Worm (Caenorhabditis elegans) whole organism, early embryonic: Measurements from ENCODE around the gene mac-1.

Experiments
- B0310.2 ChIP-seq: sonication (generic microtip); optimal IDR thresholded peaks from 2 replicates; lab custom pipeline; 2016; ENCODE audit warnings: mild to moderate bottlenecking, missing genetic modification characterization, missing compliant biosample characterization
- F13C5.2 ChIP-seq: sonication (generic microtip); optimal IDR thresholded peaks from 2 replicates; lab custom pipeline; 2017; ENCODE audit warnings: mild to moderate bottlenecking, missing genetic modification characterization, inconsistent platforms, missing compliant biosample characterization
- aly-1 ChIP-seq: sonication (generic microtip); optimal IDR thresholded peaks from 2 replicates; lab custom pipeline; 2016; ENCODE audit warnings: missing genetic modification characterization, missing compliant biosample characterization
- ama-1 ChIP-seq: fragments of 150-350 bp; optimal IDR thresholded peaks from 2 replicates; lab custom pipeline; 2014
- ceh-13 ChIP-seq: fragments of 200-800 bp; sonication (Bioruptor generic); optimal IDR thresholded peaks from 2 replicates; lab custom pipeline; 2018; ENCODE audit warnings: mild to moderate bottlenecking, missing genetic modification characterization, missing compliant biosample characterization
- ceh-36 ChIP-seq: sonication (generic microtip); optimal IDR thresholded peaks from 2 replicates; lab custom pipeline; 2016; ENCODE audit warnings: missing genetic modification characterization, inconsistent platforms, missing compliant biosample characterization
- ets-7 ChIP-seq: sonication (generic microtip); optimal IDR thresholded peaks from 2 replicates; lab custom pipeline; 2016; ENCODE audit warnings: missing genotype, missing genetic modification characterization, missing compliant biosample characterization
- flt-1 ChIP-seq: fragments of 200-800 bp; sonication (Bioruptor generic); IDR thresholded peaks from 2 replicates; pipeline ENCODE4 v1.3.6; 2022; ENCODE audit warnings: missing genetic modification characterization, missing compliant biosample characterization
- hmbx-1 ChIP-seq: sonication (generic microtip); optimal IDR thresholded peaks from 2 replicates; lab custom pipeline; 2016; ENCODE audit warnings: mild to moderate bottlenecking, missing genetic modification characterization, missing compliant biosample characterization
- hmg-4 ChIP-seq: fragments of 200-800 bp; sonication (Bioruptor generic); optimal IDR thresholded peaks from 2 replicates; lab custom pipeline; 2018; ENCODE audit warnings: mild to moderate bottlenecking, missing genetic modification characterization, missing compliant biosample characterization
- hnd-1 ChIP-seq: sonication (generic microtip); optimal IDR thresholded peaks from 2 replicates; lab custom pipeline; 2016; ENCODE audit warnings: missing genetic modification characterization, missing compliant biosample characterization
- pes-1 ChIP-seq: fragments of 200-800 bp; sonication (Bioruptor generic); IDR thresholded peaks from 2 replicates; pipeline ENCODE4 v1.3.6; 2022; ENCODE audit warnings: missing genetic modification reagents, missing genetic modification characterization, missing compliant biosample characterization
- scrt-1 ChIP-seq: fragments of 200-800 bp; sonication (Bioruptor generic); IDR thresholded peaks from 2 replicates; pipeline ENCODE4 v1.3.6; 2022; ENCODE audit warnings: missing genetic modification characterization, missing compliant biosample characterization
- sea-1 ChIP-seq: fragments of 200-800 bp; sonication (Bioruptor generic); conservative IDR thresholded peaks from 2 replicates; pipeline ENCODE4 v1.3.6; 2022; ENCODE audit warnings: missing genetic modification characterization, missing compliant biosample characterization
- tbx-11 ChIP-seq: fragments of 200-800 bp; sonication (Bioruptor generic); IDR thresholded peaks from 2 replicates; pipeline ENCODE4 v1.3.6; 2022; ENCODE audit warnings: missing genetic modification characterization, missing compliant biosample characterization
- tbx-37 ChIP-seq: fragments of 200-800 bp; sonication (Bioruptor generic); conservative IDR thresholded peaks from 2 replicates; pipeline ENCODE4 v1.3.6; 2022; ENCODE audit warnings: missing genetic modification reagents, missing genetic modification characterization, missing compliant biosample characterization
- tra-4 ChIP-seq: sonication (generic microtip); optimal IDR thresholded peaks from 2 replicates; lab custom pipeline; 2017; ENCODE audit warnings: missing genetic modification characterization, missing compliant biosample characterization

The mac-1 gene

DNA sequence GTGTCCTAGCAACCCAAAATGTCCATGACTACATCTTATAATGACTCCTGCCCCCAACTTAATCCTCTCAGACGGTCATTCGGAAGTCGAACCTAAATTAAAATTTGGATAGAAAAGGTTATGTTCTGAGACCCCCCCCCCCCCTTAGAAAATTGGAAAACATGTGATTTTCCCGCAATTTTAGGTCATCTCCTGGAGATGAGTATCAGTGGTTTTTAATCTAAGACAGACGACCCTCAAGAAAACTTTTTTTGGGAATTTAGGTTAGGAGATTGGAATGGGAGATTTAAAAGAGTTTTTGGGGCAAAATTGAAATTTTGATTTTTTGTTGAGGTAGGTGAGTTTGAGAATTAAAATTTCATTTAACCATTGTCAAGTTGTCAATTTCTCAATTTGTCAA, 27.2 kb downstream of the mac-1 start:
- TF ChIP-seq B0310.2 (tag; lab: Kevin White, UChicago) (no peak), hmbx-1 (tag; lab: Kevin White, UChicago) (no peak), ama-1 (lab: Kevin White, UChicago) (no peak), ets-7 (tag; lab: Kevin White, UChicago) (no peak), F13C5.2 (tag; lab: Kevin White, UChicago) (no peak), ceh-13 (GFP tag; lab: Kevin White, UChicago) (no peak), ceh-36 (tag; lab: Kevin White, UChicago) (peak; percentile 7), hnd-1 (tag; lab: Kevin White, UChicago) (no peak)

DNA sequence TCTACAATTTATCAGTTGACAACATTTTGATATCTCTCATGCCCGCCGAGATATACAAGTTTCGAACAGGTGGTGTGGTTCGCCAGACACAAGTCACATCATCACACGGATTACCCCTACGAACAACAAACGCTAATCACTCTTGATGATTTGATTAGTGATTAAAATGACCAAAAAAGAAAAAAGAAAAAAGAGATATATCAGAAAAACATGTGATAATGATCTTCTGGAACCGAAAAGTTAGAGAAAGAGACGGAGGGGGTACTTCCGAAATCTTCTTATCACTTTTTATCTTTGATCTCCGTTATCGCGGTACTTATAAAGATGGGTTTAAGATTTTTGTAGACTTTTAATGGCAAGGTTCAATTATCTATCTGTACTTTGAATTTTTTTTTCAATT, 27.8 kb downstream of the mac-1 start:
- no peak for TF ChIP-seq F13C5.2 (tag; lab: Kevin White, UChicago)
- TF ChIP-seq aly-1: no peak
- TF ChIP-seq ceh-36 (tag; lab: Kevin White, UChicago): no peak
- no peak for TF ChIP-seq hmg-4
- no peak for TF ChIP-seq flt-1 (GFP tag; lab: Robert Waterston, UW)
- TF ChIP-seq B0310.2 (tag; lab: Kevin White, UChicago): no peak
- no peak for TF ChIP-seq ceh-13 (GFP tag; lab: Kevin White, UChicago)
- TF ChIP-seq hmbx-1 (tag; lab: Kevin White, UChicago): no peak
- no peak for TF ChIP-seq tra-4 (tag; lab: Kevin White, UChicago)

DNA sequence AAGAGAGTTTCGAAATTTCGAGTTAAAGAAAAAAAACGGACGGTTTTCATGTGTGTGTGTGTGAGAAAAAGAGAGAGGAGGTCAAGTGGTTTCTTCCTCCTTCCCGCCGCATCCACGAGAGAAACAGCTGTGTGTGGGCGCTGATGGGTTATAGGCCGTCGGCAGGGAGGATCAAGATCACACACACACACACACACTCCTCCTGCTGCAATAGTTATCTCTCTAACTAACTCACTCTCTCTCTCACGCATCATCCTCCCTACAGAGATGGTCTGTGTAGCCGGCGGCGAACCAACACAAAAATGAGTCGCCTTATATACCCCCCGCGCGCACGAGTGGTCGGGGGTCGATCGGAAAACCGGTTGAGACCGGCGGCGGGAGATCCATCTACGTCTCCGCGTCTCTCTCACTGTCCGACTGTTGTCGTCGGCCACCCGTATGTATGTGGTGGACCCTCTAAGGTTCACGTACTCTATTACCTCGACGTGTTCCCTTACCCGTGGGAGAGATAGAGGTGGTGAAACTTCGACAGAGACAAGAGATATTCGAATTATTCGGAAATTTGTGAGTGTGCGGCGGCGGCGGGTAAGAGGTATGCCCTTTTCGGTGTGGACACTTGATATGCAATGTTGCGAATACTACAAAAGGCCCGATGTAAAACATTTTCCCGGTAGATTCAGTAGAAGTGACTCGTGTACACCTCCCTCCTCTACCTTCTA, 29.1 kb downstream of the mac-1 start:
- TF ChIP-seq scrt-1 (GFP tag; lab: Robert Waterston, UW) (no peak), ets-7 (tag; lab: Kevin White, UChicago) (peak; percentile 48), aly-1 (peak; percentile 54), F13C5.2 (tag; lab: Kevin White, UChicago) (peak; percentile 37), hmg-4 (peak; percentile 49), tbx-37 (GFP tag; lab: Robert Waterston, UW) (no peak), pes-1 (no peak), ama-1 (lab: Kevin White, UChicago) (peak; percentile 35), sea-1 (0 out of 2 replicates have a peak, but pooled peaks have one; percentile 7), tra-4 (tag; lab: Kevin White, UChicago) (no peak)

DNA sequence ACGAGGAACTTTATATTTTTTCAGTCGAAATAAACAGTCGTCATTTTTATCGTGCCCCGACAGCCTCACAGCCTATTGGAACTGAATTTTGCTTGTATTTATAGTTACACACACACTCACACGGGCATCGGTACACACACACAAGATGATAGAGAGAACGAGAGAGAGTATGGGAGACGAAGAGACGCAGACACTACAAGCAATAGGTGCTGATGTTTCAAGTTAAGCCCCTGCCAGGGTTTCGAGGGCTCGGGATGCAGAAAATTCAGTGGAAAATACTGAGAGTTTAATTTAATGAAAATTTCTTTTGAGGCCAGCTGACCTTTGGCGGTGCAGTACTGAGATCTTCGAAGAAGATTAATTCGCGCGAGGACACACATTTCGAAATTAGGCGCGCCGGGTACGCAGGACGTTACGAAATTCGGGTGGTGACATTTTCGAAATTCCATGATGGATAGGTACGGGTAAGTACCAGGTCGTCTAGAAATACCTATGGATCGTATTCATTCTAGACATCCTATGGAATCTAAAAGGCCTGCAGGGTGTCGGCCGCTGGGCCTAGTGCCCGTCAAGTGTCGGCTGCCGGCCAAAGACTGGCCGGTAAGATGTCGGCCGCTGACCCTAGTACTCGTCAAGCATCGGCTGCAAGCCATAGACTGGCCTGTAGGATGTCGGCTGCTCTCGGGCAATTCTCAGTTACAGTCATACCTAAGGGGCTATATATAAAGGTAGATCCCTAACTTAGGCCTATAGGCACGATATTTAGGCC, 30.0 kb downstream of the mac-1 start:
- no peak for TF ChIP-seq hnd-1 (tag; lab: Kevin White, UChicago)
- no peak for TF ChIP-seq hmbx-1 (tag; lab: Kevin White, UChicago)
- no peak for TF ChIP-seq hmg-4
- no peak for TF ChIP-seq pes-1
- no peak for TF ChIP-seq F13C5.2 (tag; lab: Kevin White, UChicago)
- no peak for TF ChIP-seq tbx-11
- TF ChIP-seq aly-1: no peak
- no peak for TF ChIP-seq sea-1
- no peak for TF ChIP-seq scrt-1 (GFP tag; lab: Robert Waterston, UW)

DNA sequence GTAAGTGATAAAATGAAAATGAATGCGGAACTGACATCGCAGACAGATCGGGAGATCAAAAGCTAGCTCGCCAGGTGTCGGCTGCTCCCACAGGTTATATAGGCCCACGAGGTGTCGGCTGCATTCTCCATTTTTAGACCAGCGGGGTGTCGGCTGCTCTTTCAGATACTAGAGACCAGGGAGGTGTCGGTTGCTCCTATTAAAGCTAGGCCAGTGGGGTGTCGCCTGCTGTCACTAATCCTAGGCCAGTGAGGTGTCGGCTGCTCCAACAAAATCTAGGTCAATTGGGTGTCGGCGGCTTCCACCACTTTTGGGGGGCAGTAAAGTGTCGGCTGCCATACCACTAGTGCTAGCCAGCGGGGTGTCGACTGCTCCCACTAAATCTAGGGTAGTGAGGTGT, 30.8 kb downstream of the mac-1 start:
- no peak for TF ChIP-seq ets-7 (tag; lab: Kevin White, UChicago)
- no peak for TF ChIP-seq aly-1
- no peak for TF ChIP-seq B0310.2 (tag; lab: Kevin White, UChicago)
- no peak for TF ChIP-seq sea-1
- TF ChIP-seq tbx-11: no peak
- TF ChIP-seq tbx-37 (GFP tag; lab: Robert Waterston, UW): no peak
- no peak for TF ChIP-seq tra-4 (tag; lab: Kevin White, UChicago)
- no peak for TF ChIP-seq hmbx-1 (tag; lab: Kevin White, UChicago)
- TF ChIP-seq hnd-1 (tag; lab: Kevin White, UChicago): no peak

DNA sequence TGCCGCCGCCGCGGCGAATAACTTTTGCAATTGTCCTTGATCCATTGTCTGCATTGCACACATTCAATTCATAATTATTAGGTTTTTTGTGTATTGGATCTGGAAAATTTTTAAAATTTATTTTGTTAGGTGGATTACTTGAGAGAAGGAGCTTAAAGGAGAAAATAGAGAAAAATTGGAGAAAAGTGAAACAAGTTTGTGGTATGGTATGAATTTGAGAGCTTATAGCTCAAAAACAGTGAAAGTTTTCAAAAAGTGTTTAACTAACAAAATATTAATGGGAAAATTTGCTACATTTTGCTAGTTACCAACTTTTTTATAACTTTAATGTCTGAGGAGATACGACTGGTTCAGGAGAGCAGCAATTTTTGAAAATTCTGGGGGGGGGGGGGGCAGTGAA, 35.0 kb downstream of the mac-1 start, which contains the start of gene ztf-22:
Gene ztf-22 (minus strand): TSS at position 101 of the 400 bp plus-strand sequence.
- TF ChIP-seq ama-1 (lab: Kevin White, UChicago) (no peak), ets-7 (tag; lab: Kevin White, UChicago) (no peak), B0310.2 (tag; lab: Kevin White, UChicago) (no peak), ceh-36 (tag; lab: Kevin White, UChicago) (no peak), hmg-4 (no peak), tbx-37 (GFP tag; lab: Robert Waterston, UW) (no peak), hnd-1 (tag; lab: Kevin White, UChicago) (no peak), flt-1 (GFP tag; lab: Robert Waterston, UW) (no peak), aly-1 (no peak)

DNA sequence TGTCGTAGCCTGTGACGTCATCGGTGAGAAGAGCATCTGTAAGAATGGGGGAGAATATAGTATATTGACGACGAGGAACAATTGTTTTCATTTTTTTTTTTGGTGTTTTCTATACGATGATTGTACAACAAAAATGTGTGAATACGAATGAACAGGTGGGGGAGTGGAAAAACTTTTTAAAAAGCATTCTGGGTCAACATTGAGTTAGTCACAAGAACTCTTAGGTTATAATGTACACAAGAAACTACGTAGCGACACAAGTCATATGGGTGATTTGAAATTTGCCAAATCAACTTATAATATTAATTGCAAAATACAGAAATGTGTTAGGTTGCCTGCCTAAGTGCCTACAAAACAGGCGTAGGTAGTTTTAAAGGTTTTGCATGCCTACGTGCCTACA, 36.6 kb downstream of the mac-1 start:
- TF ChIP-seq B0310.2 (tag; lab: Kevin White, UChicago) (no peak), ceh-36 (tag; lab: Kevin White, UChicago) (no peak), sea-1 (no peak)

DNA sequence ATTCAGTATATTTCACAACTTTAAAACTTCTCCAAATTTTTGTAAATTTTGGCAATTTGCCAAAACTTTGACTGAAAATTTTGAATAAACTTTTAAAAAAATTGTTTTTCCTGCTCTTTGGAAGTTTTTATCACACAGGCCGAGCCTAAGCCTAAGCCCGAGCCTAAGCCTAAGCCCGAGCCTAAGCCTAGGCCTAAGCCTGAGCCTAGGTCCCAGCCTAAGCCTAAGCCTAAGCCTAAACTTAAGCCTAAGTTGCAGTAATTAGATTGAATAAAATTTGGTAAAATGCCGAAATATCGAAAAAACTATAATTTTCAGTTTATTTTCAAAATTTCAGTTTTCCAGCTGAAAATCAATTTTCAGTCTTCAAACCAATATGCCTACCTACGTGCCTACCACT, 37.2 kb downstream of the mac-1 start:
- peak; percentile 54 for TF ChIP-seq ceh-36 (tag; lab: Kevin White, UChicago)
- TF ChIP-seq pes-1: 0 out of 2 replicates have a peak, but pooled peaks have one; percentile 14
- no peak for TF ChIP-seq hmg-4
